Fruit fly (Drosophila melanogaster) whole organism: ENCODE measurements around the gene CG12746.

Experiments
- pan ChIP-seq: fragments of >200 bp; optimal IDR thresholded peaks from 2 replicates; lab custom pipeline; 2017
- psq ChIP-seq: fragments of >200 bp; optimal IDR thresholded peaks from 2 replicates; lab custom pipeline; 2017

DNA sequence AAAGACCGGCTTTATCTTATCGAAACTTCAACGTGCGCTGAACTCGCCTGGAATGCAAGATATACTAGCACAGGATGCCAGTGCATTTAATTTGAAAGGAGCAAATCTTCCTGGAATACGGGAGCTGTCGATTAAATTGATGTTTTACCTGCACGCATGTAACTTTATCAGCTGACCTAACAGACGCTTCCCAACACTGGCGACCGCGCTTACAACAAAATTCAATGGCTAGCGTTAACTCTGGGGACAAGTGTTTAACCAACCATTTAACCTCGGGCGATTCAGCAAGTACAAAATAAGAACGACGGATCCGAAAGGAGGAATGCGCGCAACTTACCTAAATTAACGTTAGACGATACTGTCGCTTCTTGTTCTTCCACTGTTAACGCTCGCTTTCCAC lies 47.1 kb downstream of the CG12746 start:
- TF ChIP-seq psq (lab: Kevin White, UChicago) (no peak), pan (lab: Kevin White, UChicago) (no peak)
